Worm (Caenorhabditis elegans) whole organism, L4 larva: ENCODE measurements around the gene H20E11.3.

Experiments
- ama-1 ChIP-seq: fragments of 150-350 bp; optimal IDR thresholded peaks from 2 replicates; lab custom pipeline; 2014; ENCODE audit warnings: inconsistent platforms, mixed read lengths
- dve-1 ChIP-seq: sonication (generic microtip); optimal IDR thresholded peaks from 2 replicates; lab custom pipeline; 2017; ENCODE audit warnings: antibody characterized with exemption, mild to moderate bottlenecking, missing genetic modification characterization, missing compliant biosample characterization; ENCODE audit not compliant: insufficient read depth
- lin-29 ChIP-seq: fragments of 200-800 bp; sonication (Bioruptor generic); IDR thresholded peaks from 2 replicates; pipeline ENCODE4 v1.3.6; 2022; ENCODE audit warnings: missing genetic modification reagents, missing genetic modification characterization, missing compliant biosample characterization
- lir-3 ChIP-seq: sonication (generic microtip); optimal IDR thresholded peaks from 2 replicates; lab custom pipeline; 2016; ENCODE audit warnings: mild to moderate bottlenecking, missing genetic modification characterization, missing compliant biosample characterization
- mep-1 ChIP-seq: fragments of 150-350 bp; sonication (generic microtip); optimal IDR thresholded peaks from 3 replicates; lab custom pipeline; 2014; ENCODE audit warnings: missing biosample characterization, missing genetic modification characterization
- nhr-10 ChIP-seq: fragments of 150-350 bp; optimal IDR thresholded peaks from 2 replicates; lab custom pipeline; 2014; ENCODE audit warnings: missing biosample characterization, missing genetic modification characterization
- nhr-25 ChIP-seq: sonication (generic microtip); optimal IDR thresholded peaks from 2 replicates; lab custom pipeline; 2017; ENCODE audit warnings: missing genetic modification characterization, mild to moderate bottlenecking, missing compliant biosample characterization, antibody characterized with exemption, moderate library complexity, borderline replicate concordance; ENCODE audit not compliant: insufficient read depth
- nhr-28 ChIP-seq: fragments of 150-350 bp; optimal IDR thresholded peaks from 2 replicates; lab custom pipeline; 2014; ENCODE audit warnings: missing biosample characterization, missing genetic modification characterization
- nhr-41 ChIP-seq: fragments of 200-800 bp; sonication (Bioruptor generic); IDR thresholded peaks from 2 replicates; pipeline ENCODE4 v1.3.6; 2022; ENCODE audit warnings: missing genetic modification reagents, missing genetic modification characterization, missing compliant biosample characterization
- nhr-48 ChIP-seq: sonication (generic microtip); optimal IDR thresholded peaks from 2 replicates; lab custom pipeline; 2016; ENCODE audit warnings: mild to moderate bottlenecking, missing genetic modification characterization, missing compliant biosample characterization
- nhr-77 ChIP-seq: fragments of 150-350 bp; optimal IDR thresholded peaks from 2 replicates; lab custom pipeline; 2014; ENCODE audit warnings: missing biosample characterization, missing genetic modification characterization
- skn-1 ChIP-seq: fragments of 150-350 bp; optimal IDR thresholded peaks from 2 replicates; lab custom pipeline; 2014; ENCODE audit warnings: missing biosample characterization, missing genetic modification characterization
- snpc-4 ChIP-seq: fragments of 150-350 bp; optimal IDR thresholded peaks from 2 replicates; lab custom pipeline; 2014; ENCODE audit warnings: missing biosample characterization, missing genetic modification characterization
- unc-62 ChIP-seq, 3 experiments: fragments of 150-350 bp in 1 of 3; sonication (generic microtip); optimal IDR thresholded peaks in 2 of 3; peaks in 1 of 3; 1 replicate in 1 of 3; 2 replicates in 2 of 3; lab custom pipeline; 2014 to 2017; ENCODE audit warnings: missing biosample characterization in 3 of 3, missing genetic modification characterization in 3 of 3, missing genetic modification reagents in 3 of 3, missing genotype in 1 of 3

DNA sequence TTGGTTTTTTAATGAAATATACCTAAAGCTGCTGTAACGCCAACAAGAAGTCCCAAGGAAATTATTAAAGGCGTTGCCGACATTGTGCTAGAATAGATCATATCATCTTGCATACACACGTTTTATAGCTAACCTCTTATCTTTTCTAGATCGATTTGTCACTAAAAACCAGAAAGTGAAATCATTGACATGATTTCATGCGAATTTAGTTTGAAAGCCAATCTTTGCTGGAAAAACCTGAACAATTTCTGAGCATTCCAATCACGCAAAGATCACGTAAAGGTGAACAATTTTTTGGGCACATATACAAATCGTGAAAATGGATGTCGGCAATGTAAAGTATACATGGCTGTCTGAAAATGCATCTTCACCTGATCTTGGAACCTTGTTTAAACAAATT is 2.2 kb upstream of the H20E11.3 start, which contains the start of gene C17H12.6:
- TF ChIP-seq skn-1 (tag; lab: Kevin White, UChicago) (no peak), nhr-25 (tag; lab: Kevin White, UChicago) (no peak), nhr-10 (no peak), unc-62 (GFP tag; optimal IDR thresholded peaks at IDR 0.05 in 1 of 2; lab: Kevin White, UChicago) (no peak), unc-62 (tag; optimal IDR thresholded peaks at IDR 0.05; lab: Kevin White, UChicago) (no peak), ama-1 (no peak), lir-3 (tag; lab: Kevin White, UChicago) (no peak), nhr-77 (tag; lab: Kevin White, UChicago) (no peak), nhr-41 (GFP tag; lab: Robert Waterston, UW) (no peak), nhr-48 (tag; lab: Kevin White, UChicago) (no peak), mep-1 (tag; lab: Kevin White, UChicago) (no peak), snpc-4 (tag; lab: Kevin White, UChicago) (no peak), lin-29 (GFP tag; lab: Robert Waterston, UW) (no peak), nhr-28 (tag; lab: Kevin White, UChicago) (no peak), dve-1 (tag; lab: Kevin White, UChicago) (no peak)
